Fruit fly (Drosophila melanogaster) whole organism, embryonic: ENCODE measurements around the gene CG2182.
A peak's percentile ranks its signal among the peaks of the same experiment; 100 is the strongest.

Experiments
- ATbp ChIP-seq: fragments of 200-800 bp; sonication (Bioruptor generic); optimal IDR thresholded peaks from 2 replicates; lab custom pipeline; 2017; ENCODE audit warnings: missing biosample characterization, mild to moderate bottlenecking, missing genetic modification characterization, missing genetic modification reagents
- Antp ChIP-seq: fragments of 200-800 bp; sonication (Bioruptor generic); optimal IDR thresholded peaks from 3 replicates; lab custom pipeline; 2016; ENCODE audit warnings: missing biosample characterization, missing genetic modification characterization
- CG10274 ChIP-seq: fragments of 200-800 bp; sonication (Bioruptor generic); optimal IDR thresholded peaks from 3 replicates; lab custom pipeline; 2017; ENCODE audit warnings: missing biosample characterization, mild to moderate bottlenecking, missing genetic modification characterization
- CG11560 ChIP-seq: fragments of 200-800 bp; sonication (Bioruptor generic); IDR thresholded peaks from 3 replicates; pipeline ENCODE4 v1.3.6; 2022; ENCODE audit warnings: missing biosample characterization, missing genetic modification characterization
- CG1233 ChIP-seq: fragments of 200-800 bp; sonication (Bioruptor generic); optimal IDR thresholded peaks from 4 replicates; lab custom pipeline; 2018; ENCODE audit warnings: missing biosample characterization, mild to moderate bottlenecking, missing genetic modification characterization
- CG13775 ChIP-seq: fragments of 200-800 bp; sonication (Bioruptor generic); optimal IDR thresholded peaks from 3 replicates; lab custom pipeline; 2017; ENCODE audit warnings: missing biosample characterization, mild to moderate bottlenecking, missing genetic modification characterization
- CG15011 ChIP-seq: fragments of 200-800 bp; sonication (Bioruptor generic); optimal IDR thresholded peaks from 3 replicates; lab custom pipeline; 2018; ENCODE audit warnings: missing biosample characterization, mild to moderate bottlenecking, missing genetic modification characterization
- CG17802 ChIP-seq: fragments of 200-800 bp; sonication (Bioruptor generic); optimal IDR thresholded peaks from 2 replicates; lab custom pipeline; 2018; ENCODE audit warnings: missing biosample characterization, mild to moderate bottlenecking, missing genetic modification characterization, moderate library complexity
- CG1832 ChIP-seq: fragments of 200-800 bp; sonication (Bioruptor generic); optimal IDR thresholded peaks from 2 replicates; lab custom pipeline; 2017; ENCODE audit warnings: missing biosample characterization, mild to moderate bottlenecking, missing genetic modification characterization, inconsistent platforms
- CG2120 ChIP-seq: fragments of 200-800 bp; sonication (Bioruptor generic); optimal IDR thresholded peaks from 3 replicates; lab custom pipeline; 2016; ENCODE audit warnings: missing biosample characterization, missing genetic modification characterization
- CG2199 ChIP-seq: fragments of 200-800 bp; sonication (Bioruptor generic); IDR thresholded peaks from 3 replicates; pipeline ENCODE4 v1.3.6; 2022; ENCODE audit warnings: missing biosample characterization, missing genetic modification characterization
- CG30403 ChIP-seq: fragments of 200-800 bp; sonication (Bioruptor generic); optimal IDR thresholded peaks from 3 replicates; lab custom pipeline; 2016; ENCODE audit warnings: missing biosample characterization, missing genetic modification characterization
- CG31365 ChIP-seq: fragments of 200-800 bp; sonication (Bioruptor generic); optimal IDR thresholded peaks from 2 replicates; lab custom pipeline; 2018; ENCODE audit warnings: missing biosample characterization, mild to moderate bottlenecking, missing genetic modification characterization
- CG32532 ChIP-seq: fragments of 200-800 bp; sonication (Bioruptor generic); IDR thresholded peaks from 2 replicates; pipeline ENCODE4 v1.3.6; 2022; ENCODE audit warnings: missing biosample characterization, missing genetic modification characterization
- CG4282 ChIP-seq: fragments of 200-800 bp; sonication (Bioruptor generic); optimal IDR thresholded peaks from 2 replicates; lab custom pipeline; 2016; ENCODE audit warnings: missing biosample characterization, missing genetic modification characterization
- CG4328 ChIP-seq: fragments of 200-800 bp; sonication (Bioruptor generic); optimal IDR thresholded peaks from 3 replicates; lab custom pipeline; 2017; ENCODE audit warnings: missing biosample characterization, missing genetic modification reagents, missing genetic modification characterization
- CG4820 ChIP-seq: fragments of 200-800 bp; sonication (Bioruptor generic); optimal IDR thresholded peaks from 3 replicates; lab custom pipeline; 2016; ENCODE audit warnings: missing biosample characterization, missing genetic modification characterization
- CG7357 ChIP-seq: fragments of 200-800 bp; sonication (Bioruptor generic); IDR thresholded peaks from 3 replicates; pipeline ENCODE4 v1.3.6; 2022; ENCODE audit warnings: missing biosample characterization, missing genetic modification characterization
- CG8089 ChIP-seq: fragments of 200-800 bp; sonication (Bioruptor generic); optimal IDR thresholded peaks from 3 replicates; lab custom pipeline; 2016; ENCODE audit warnings: missing biosample characterization, missing genetic modification characterization
- CG8290 ChIP-seq, 3 experiments: fragments of 200-800 bp; sonication (Bioruptor generic); optimal IDR thresholded peaks; 2 replicates each; lab custom pipeline; 2016 to 2019; ENCODE audit warnings: missing biosample characterization in 3 of 3, missing genetic modification characterization in 3 of 3, mild to moderate bottlenecking in 2 of 3, moderate library complexity in 1 of 3
- CG8359 ChIP-seq: fragments of 200-800 bp; sonication (Bioruptor generic); optimal IDR thresholded peaks from 2 replicates; lab custom pipeline; 2017; ENCODE audit warnings: missing biosample characterization, mild to moderate bottlenecking, missing genetic modification characterization, borderline replicate concordance
- CG9876 ChIP-seq: fragments of 200-800 bp; sonication (Bioruptor generic); optimal IDR thresholded peaks from 2 replicates; lab custom pipeline; 2016; ENCODE audit warnings: missing biosample characterization, missing genetic modification characterization
- CTCF ChIP-seq: fragments of 200-800 bp; sonication (Bioruptor generic); optimal IDR thresholded peaks from 2 replicates; lab custom pipeline; 2017; ENCODE audit warnings: missing biosample characterization, mild to moderate bottlenecking, missing genetic modification characterization, moderate library complexity
- Doc3 ChIP-seq: fragments of 200-800 bp; sonication (Bioruptor generic); IDR thresholded peaks from 3 replicates; pipeline ENCODE4 v1.3.6; 2022; ENCODE audit warnings: missing biosample characterization, missing genetic modification characterization; ENCODE audit not compliant: partially characterized antibody
- GATAe ChIP-seq: fragments of 200-800 bp; sonication (Bioruptor generic); conservative IDR thresholded peaks from 2 replicates; pipeline ENCODE4 v1.3.6; 2022; ENCODE audit warnings: missing biosample characterization, missing genetic modification characterization
- HLHmδ ChIP-seq: fragments of 200-800 bp; sonication (Bioruptor generic); optimal IDR thresholded peaks from 2 replicates; lab custom pipeline; 2018; ENCODE audit warnings: missing biosample characterization, mild to moderate bottlenecking, missing genetic modification characterization, moderate library complexity
- MBD-R2 ChIP-seq: fragments of 200-800 bp; sonication (Bioruptor generic); IDR thresholded peaks from 2 replicates; pipeline ENCODE4 v1.3.6; 2022; ENCODE audit warnings: missing biosample characterization, missing genetic modification characterization
- Mad ChIP-seq: fragments of 200-800 bp; sonication (Bioruptor generic); optimal IDR thresholded peaks from 2 replicates; lab custom pipeline; 2016; ENCODE audit warnings: missing biosample characterization, missing genetic modification characterization
- NC2α ChIP-seq: fragments of 200-800 bp; sonication (Bioruptor generic); optimal IDR thresholded peaks from 2 replicates; lab custom pipeline; 2016; ENCODE audit warnings: missing biosample characterization, missing genetic modification characterization
- Six4 ChIP-seq: fragments of 200-800 bp; sonication (Bioruptor generic); optimal IDR thresholded peaks from 2 replicates; lab custom pipeline; 2016; ENCODE audit warnings: missing biosample characterization, missing genetic modification characterization
- crc ChIP-seq: fragments of 200-800 bp; sonication (Bioruptor generic); optimal IDR thresholded peaks from 2 replicates; lab custom pipeline; 2016; ENCODE audit warnings: missing biosample characterization, missing genetic modification characterization
- dpn ChIP-seq, 2 experiments: fragments of 200-800 bp; sonication (Bioruptor generic); optimal IDR thresholded peaks; 3 replicates each; lab custom pipeline; 2016; ENCODE audit warnings: missing biosample characterization in 2 of 2, missing genetic modification characterization in 2 of 2
- en ChIP-seq: fragments of 200-800 bp; sonication (Bioruptor generic); optimal IDR thresholded peaks from 2 replicates; lab custom pipeline; 2016; ENCODE audit warnings: missing biosample characterization, missing genetic modification characterization
- eve ChIP-seq, 2 experiments: fragments of >200 bp; optimal IDR thresholded peaks; 2 replicates each; lab custom pipeline; 2017; ENCODE audit warnings: missing biosample characterization in 2 of 2, missing genetic modification characterization in 2 of 2
- gce ChIP-seq: fragments of 200-800 bp; sonication (Bioruptor generic); IDR thresholded peaks from 3 replicates; pipeline ENCODE4 v1.3.6; 2022; ENCODE audit warnings: missing biosample characterization, missing genetic modification characterization
- hkb ChIP-seq, 2 experiments: fragments of 200-800 bp in 1 of 2; fragments of >200 bp in 1 of 2; sonication (Bioruptor generic) in 1 of 2; IDR thresholded peaks in 1 of 2; optimal IDR thresholded peaks in 1 of 2; 2 replicates each; pipeline versions ENCODE4 v1.3.6 to Lab custom; 2017 to 2022; ENCODE audit warnings: missing biosample characterization in 1 of 2, missing genetic modification characterization in 1 of 2
- jing ChIP-seq: fragments of 200-800 bp; sonication (Bioruptor generic); optimal IDR thresholded peaks from 2 replicates; lab custom pipeline; 2018; ENCODE audit warnings: missing biosample characterization, mild to moderate bottlenecking, missing genetic modification characterization
- mam ChIP-seq: fragments of 200-800 bp; sonication (Bioruptor generic); optimal IDR thresholded peaks from 3 replicates; lab custom pipeline; 2016; ENCODE audit warnings: missing biosample characterization, missing genetic modification characterization
- nau ChIP-seq: fragments of 200-800 bp; sonication (Bioruptor generic); optimal IDR thresholded peaks from 3 replicates; lab custom pipeline; 2017; ENCODE audit warnings: missing biosample characterization, mild to moderate bottlenecking, missing genetic modification characterization, missing genetic modification reagents
- peb ChIP-seq: fragments of 200-800 bp; sonication (Bioruptor generic); IDR thresholded peaks from 2 replicates; pipeline ENCODE4 v1.3.6; 2022; ENCODE audit warnings: missing biosample characterization, missing genetic modification characterization
- seq ChIP-seq: fragments of 200-800 bp; sonication (Bioruptor generic); IDR thresholded peaks from 2 replicates; pipeline ENCODE4 v1.3.6; 2022; ENCODE audit warnings: missing biosample characterization, missing genetic modification characterization
- ssp ChIP-seq: fragments of 200-800 bp; sonication (Bioruptor generic); IDR thresholded peaks from 2 replicates; pipeline ENCODE4 v1.3.6; 2022; ENCODE audit warnings: missing biosample characterization, missing genetic modification characterization
- stwl ChIP-seq: fragments of 200-800 bp; sonication (Bioruptor generic); optimal IDR thresholded peaks from 3 replicates; lab custom pipeline; 2018; ENCODE audit warnings: missing biosample characterization, mild to moderate bottlenecking, missing genetic modification characterization, moderate library complexity
- tap ChIP-seq: fragments of 200-800 bp; optimal IDR thresholded peaks from 3 replicates; lab custom pipeline; 2019; ENCODE audit warnings: missing biosample characterization, mild to moderate bottlenecking, missing genetic modification characterization, moderate library complexity
- tin ChIP-seq: fragments of 200-800 bp; sonication (Bioruptor generic); optimal IDR thresholded peaks from 3 replicates; lab custom pipeline; 2016; ENCODE audit warnings: missing biosample characterization, missing genetic modification characterization
- tll ChIP-seq, 2 experiments: fragments of 200-800 bp in 1 of 2; fragments of >200 bp in 1 of 2; sonication (Bioruptor generic) in 1 of 2; optimal IDR thresholded peaks; 2 replicates each; lab custom pipeline; 2017 to 2019; ENCODE audit warnings: missing biosample characterization in 2 of 2, missing genetic modification characterization in 2 of 2, mild to moderate bottlenecking in 1 of 2, moderate library complexity in 1 of 2
- tx ChIP-seq: fragments of 200-800 bp; sonication (Bioruptor generic); optimal IDR thresholded peaks from 2 replicates; lab custom pipeline; 2016; ENCODE audit warnings: missing biosample characterization, missing genetic modification characterization
- wek ChIP-seq: fragments of 200-800 bp; sonication (Bioruptor generic); optimal IDR thresholded peaks from 3 replicates; lab custom pipeline; 2018; ENCODE audit warnings: missing biosample characterization, mild to moderate bottlenecking, missing genetic modification characterization, moderate library complexity
- wor ChIP-seq: fragments of 200-800 bp; sonication (Bioruptor generic); IDR thresholded peaks from 2 replicates; pipeline ENCODE4 v1.3.6; 2022; ENCODE audit warnings: missing biosample characterization, missing genetic modification characterization
- zfh1 ChIP-seq: fragments of 200-800 bp; sonication (Bioruptor generic); IDR thresholded peaks from 3 replicates; pipeline ENCODE4 v1.3.6; 2022; ENCODE audit warnings: missing biosample characterization, missing genetic modification characterization

Gene CG2182

dm6 chr3R:5704982-5705381 lies 45.3 kb upstream of the CG2182 start:
- TF ChIP-seq CG8359 (GFP tag; lab: Kevin White, UChicago) (peak; percentile 99), Antp (GFP tag; lab: Kevin White, UChicago) (no peak)

dm6 chr3R:5701104-5701503 lies 41.4 kb upstream of the CG2182 start:
- TF ChIP-seq peb (GFP tag; lab: Robert Waterston, UW) = no peak
- no peak for TF ChIP-seq CG4328 (GFP tag; lab: Kevin White, UChicago)
- peak; percentile 36; the same call in 1 of the 2 replicates for TF ChIP-seq CG32532
- TF ChIP-seq CG8290 (GFP tag; optimal IDR thresholded peaks at IDR 0.05; lab: Kevin White, UChicago) = no peak
- TF ChIP-seq CG8290 (tag; optimal IDR thresholded peaks at IDR 0.05; lab: Kevin White, UChicago) = peak in 1 of 2 experiments; percentile 0
- TF ChIP-seq CG1832 (GFP tag; lab: Kevin White, UChicago) = peak; percentile 59
- no peak for TF ChIP-seq Mad
- TF ChIP-seq CG1233 (GFP tag; lab: Kevin White, UChicago) = no peak
- TF ChIP-seq CG15011 (GFP tag; lab: Kevin White, UChicago) = no peak
- no peak for TF ChIP-seq dpn (GFP tag; optimal IDR thresholded peaks at IDR 0.05; lab: Kevin White, UChicago)
- TF ChIP-seq seq (GFP tag; lab: Robert Waterston, UW) = no peak
- TF ChIP-seq CG8089 (GFP tag; lab: Kevin White, UChicago) = no peak
- no peak for TF ChIP-seq CG13775 (GFP tag; lab: Kevin White, UChicago)
- TF ChIP-seq NC2α (GFP tag; lab: Kevin White, UChicago) = no peak
- peak; percentile 28; the same call in 1 of the 3 replicates for TF ChIP-seq Doc3 (GFP tag; lab: Robert Waterston, UW)
- no peak for TF ChIP-seq en (GFP tag; lab: Kevin White, UChicago)
- no peak for TF ChIP-seq CG4820
- no peak for TF ChIP-seq CG4282
- TF ChIP-seq CG17802 (tag; lab: Kevin White, UChicago) = no peak
- no peak for TF ChIP-seq stwl
- peak; percentile 16 for TF ChIP-seq wek (GFP tag; lab: Kevin White, UChicago)
- TF ChIP-seq nau (GFP tag; lab: Kevin White, UChicago) = peak; percentile 48
- peak; percentile 11 for TF ChIP-seq tap (tag; lab: Kevin White, UChicago)
- TF ChIP-seq CG10274 (GFP tag; lab: Kevin White, UChicago) = no peak
- TF ChIP-seq ATbp = no peak
- no peak for TF ChIP-seq crc (GFP tag; lab: Kevin White, UChicago)
- peak; percentile 80; the same call in 2 of the 3 replicates for TF ChIP-seq CG2199 (GFP tag; lab: Robert Waterston, UW)
- no peak for TF ChIP-seq hkb (optimal IDR thresholded peaks at IDR 0.05; lab: Kevin White, UChicago)
- no peak for TF ChIP-seq hkb (GFP tag; IDR thresholded peaks at IDR 0.05; lab: Robert Waterston, UW)
- TF ChIP-seq wor (GFP tag; lab: Robert Waterston, UW) = no peak
- TF ChIP-seq tx (GFP tag; lab: Kevin White, UChicago) = no peak
- TF ChIP-seq mam = no peak
- TF ChIP-seq CG9876 (GFP tag; lab: Kevin White, UChicago) = no peak
- no peak for TF ChIP-seq CG7357 (GFP tag; lab: Robert Waterston, UW)
- no peak for TF ChIP-seq zfh1
- peak; percentile 13 for TF ChIP-seq CTCF (GFP tag; lab: Kevin White, UChicago)
- no peak for TF ChIP-seq HLHmδ (GFP tag; lab: Kevin White, UChicago)
- no peak for TF ChIP-seq MBD-R2 (GFP tag; lab: Robert Waterston, UW)
- TF ChIP-seq tll (GFP tag; optimal IDR thresholded peaks at IDR 0.05; lab: Kevin White, UChicago) = no peak
- no peak for TF ChIP-seq CG31365
- TF ChIP-seq CG11560 (tag; lab: Robert Waterston, UW) = no peak
- no peak for TF ChIP-seq CG2120 (GFP tag; lab: Kevin White, UChicago)
- TF ChIP-seq eve (GFP tag; optimal IDR thresholded peaks at IDR 0.05; lab: Kevin White, UChicago) = no peak
- TF ChIP-seq ssp = no peak
- no peak for TF ChIP-seq Six4
- TF ChIP-seq gce (GFP tag; lab: Robert Waterston, UW) = no peak
- no peak for TF ChIP-seq CG30403 (GFP tag; lab: Kevin White, UChicago)
- TF ChIP-seq tin (GFP tag; lab: Kevin White, UChicago) = no peak
- TF ChIP-seq jing (GFP tag; lab: Kevin White, UChicago) = no peak
- TF ChIP-seq GATAe (GFP tag; lab: Robert Waterston, UW) = no peak
